Worm (Caenorhabditis elegans): ENCODE measurements around the gene ZK686.1.

ce11 chrIII:7775983-7776440, 3.1 kb downstream of the ZK686.1 start, which contains the start of gene bath-15:
- no peak for TF ChIP-seq aly-2 (tag; optimal IDR thresholded peaks at IDR 0.05)
- TF ChIP-seq ZK546.5 (tag; optimal IDR thresholded peaks at IDR 0.05): no peak

Measured in whole organism, L4 larva.